Fruit fly (Drosophila melanogaster) whole organism, embryonic: ENCODE data around the gene Esyt2.

Source experiments
- Abd-B ChIP-seq: fragments of 200-800 bp; sonication (Bioruptor generic); optimal IDR thresholded peaks from 2 replicates; lab custom pipeline; 2018; ENCODE audit warnings: missing biosample characterization, mild to moderate bottlenecking, missing genetic modification characterization, moderate library complexity
- Ada2b ChIP-seq: fragments of 200-800 bp; sonication (Bioruptor generic); IDR thresholded peaks from 2 replicates; pipeline ENCODE4 v1.3.6; 2022; ENCODE audit warnings: missing biosample characterization, missing genetic modification characterization
- Aef1 ChIP-seq: fragments of 200-800 bp; sonication (Bioruptor generic); IDR thresholded peaks from 3 replicates; pipeline ENCODE4 v1.3.6; 2022; ENCODE audit warnings: missing biosample characterization, missing genetic modification characterization
- B-H1 ChIP-seq: fragments of 200-800 bp; sonication (Bioruptor generic); IDR thresholded peaks from 3 replicates; pipeline ENCODE4 v1.3.6; 2022; ENCODE audit warnings: missing biosample characterization, missing genetic modification characterization
- CG10959 ChIP-seq: fragments of 200-800 bp; sonication (Bioruptor generic); IDR thresholded peaks from 2 replicates; pipeline ENCODE4 v1.3.6; 2022; ENCODE audit warnings: missing biosample characterization, missing genetic modification characterization
- CG14965 ChIP-seq: fragments of 200-800 bp; sonication (Bioruptor generic); optimal IDR thresholded peaks from 2 replicates; lab custom pipeline; 2016; ENCODE audit warnings: missing biosample characterization, missing genetic modification characterization, borderline replicate concordance
- CG1792 ChIP-seq: fragments of 200-800 bp; sonication (Bioruptor generic); optimal IDR thresholded peaks from 2 replicates; lab custom pipeline; 2016; ENCODE audit warnings: missing biosample characterization, missing genetic modification characterization
- CG18599 ChIP-seq: fragments of 200-800 bp; sonication (Bioruptor generic); optimal IDR thresholded peaks from 3 replicates; lab custom pipeline; 2017; ENCODE audit warnings: missing biosample characterization, missing genetic modification characterization, mild to moderate bottlenecking, moderate library complexity, missing genetic modification reagents
- CG18619 ChIP-seq: fragments of 200-800 bp; sonication (Bioruptor generic); optimal IDR thresholded peaks from 3 replicates; lab custom pipeline; 2017; ENCODE audit warnings: missing biosample characterization, mild to moderate bottlenecking, missing genetic modification characterization
- CG2678 ChIP-seq: fragments of 200-800 bp; sonication (Bioruptor generic); optimal IDR thresholded peaks from 3 replicates; lab custom pipeline; 2019; ENCODE audit warnings: missing biosample characterization, mild to moderate bottlenecking, missing genetic modification characterization, moderate library complexity
- CG34422 ChIP-seq: fragments of 200-800 bp; sonication (Bioruptor generic); IDR thresholded peaks from 3 replicates; pipeline ENCODE4 v1.3.6; 2022; ENCODE audit warnings: missing biosample characterization, missing genetic modification characterization
- CG43689 ChIP-seq: fragments of 200-800 bp; sonication (Bioruptor generic); IDR thresholded peaks from 2 replicates; pipeline ENCODE4 v1.3.6; 2022; ENCODE audit warnings: missing biosample characterization, missing genetic modification characterization
- CG4404 ChIP-seq: fragments of 200-800 bp; sonication (Bioruptor generic); IDR thresholded peaks from 2 replicates; pipeline ENCODE4 v1.3.6; 2022; ENCODE audit warnings: missing biosample characterization, missing genetic modification characterization
- CG4820 ChIP-seq: fragments of 200-800 bp; sonication (Bioruptor generic); optimal IDR thresholded peaks from 3 replicates; lab custom pipeline; 2016; ENCODE audit warnings: missing biosample characterization, missing genetic modification characterization
- CG6765 ChIP-seq: fragments of 200-800 bp; sonication (Bioruptor generic); optimal IDR thresholded peaks from 3 replicates; lab custom pipeline; 2017; ENCODE audit warnings: missing biosample characterization, mild to moderate bottlenecking, missing genetic modification characterization
- CG7963 ChIP-seq: fragments of 200-800 bp; sonication (Bioruptor generic); IDR thresholded peaks from 3 replicates; pipeline ENCODE4 v1.3.6; 2022; ENCODE audit warnings: missing biosample characterization, missing genetic modification characterization; ENCODE audit not compliant: partially characterized antibody
- CG8281 ChIP-seq: fragments of 200-800 bp; sonication (Bioruptor generic); optimal IDR thresholded peaks from 2 replicates; lab custom pipeline; 2018; ENCODE audit warnings: missing biosample characterization, mild to moderate bottlenecking, missing genetic modification characterization, moderate library complexity
- Deaf1 ChIP-seq: fragments of 200-800 bp; optimal IDR thresholded peaks from 3 replicates; lab custom pipeline; 2019; ENCODE audit warnings: missing biosample characterization, mild to moderate bottlenecking, missing genetic modification characterization, moderate library complexity
- Gug ChIP-seq: fragments of 200-800 bp; sonication (Bioruptor generic); IDR thresholded peaks from 4 replicates; pipeline ENCODE4 v1.3.6; 2022; ENCODE audit warnings: missing biosample characterization, missing genetic modification characterization
- HLHmδ ChIP-seq: fragments of 200-800 bp; sonication (Bioruptor generic); optimal IDR thresholded peaks from 2 replicates; lab custom pipeline; 2018; ENCODE audit warnings: missing biosample characterization, mild to moderate bottlenecking, missing genetic modification characterization, moderate library complexity
- HmgZ ChIP-seq: fragments of 200-800 bp; sonication (Bioruptor generic); optimal IDR thresholded peaks from 2 replicates; lab custom pipeline; 2018; ENCODE audit warnings: missing biosample characterization, mild to moderate bottlenecking, missing genetic modification characterization
- Hr78 ChIP-seq, 2 experiments: fragments of 200-800 bp in 1 of 2; fragments of >200 bp in 1 of 2; sonication (Bioruptor generic) in 1 of 2; optimal IDR thresholded peaks; 2 replicates each; lab custom pipeline; 2017 to 2019; ENCODE audit warnings: missing biosample characterization in 2 of 2, missing genetic modification characterization in 2 of 2, mild to moderate bottlenecking in 1 of 2, moderate library complexity in 1 of 2
- Lhr ChIP-seq: fragments of 200-800 bp; sonication (Bioruptor generic); optimal IDR thresholded peaks from 3 replicates; lab custom pipeline; 2017; ENCODE audit warnings: mild to moderate bottlenecking, missing biosample characterization, missing genetic modification reagents, missing genetic modification characterization
- Lim3 ChIP-seq: fragments of 200-800 bp; sonication (Bioruptor generic); IDR thresholded peaks from 2 replicates; pipeline ENCODE4 v1.3.6; 2022; ENCODE audit warnings: missing biosample characterization, missing genetic modification characterization
- NC2β ChIP-seq: fragments of 200-800 bp; sonication (Bioruptor generic); optimal IDR thresholded peaks from 2 replicates; lab custom pipeline; 2016; ENCODE audit warnings: missing biosample characterization, missing genetic modification characterization
- PHDP ChIP-seq: fragments of 200-800 bp; sonication (Bioruptor generic); optimal IDR thresholded peaks from 3 replicates; lab custom pipeline; 2018; ENCODE audit warnings: missing biosample characterization, mild to moderate bottlenecking, missing genetic modification characterization, moderate library complexity
- Poxn ChIP-seq: fragments of 200-800 bp; sonication (Bioruptor generic); IDR thresholded peaks from 2 replicates; pipeline ENCODE4 v1.3.6; 2022; ENCODE audit warnings: missing biosample characterization, missing genetic modification characterization
- Ravus ChIP-seq: fragments of 200-800 bp; sonication (Bioruptor generic); IDR thresholded peaks from 2 replicates; pipeline ENCODE4 v1.3.6; 2022; ENCODE audit warnings: missing biosample characterization, missing genetic modification characterization
- Tbp ChIP-seq: fragments of >200 bp; optimal IDR thresholded peaks from 2 replicates; lab custom pipeline; 2018; ENCODE audit warnings: missing biosample characterization, missing genetic modification characterization
- aop ChIP-seq: fragments of 200-800 bp; sonication (Bioruptor generic); IDR thresholded peaks from 2 replicates; pipeline ENCODE4 v1.3.6; 2022; ENCODE audit warnings: missing biosample characterization, missing genetic modification characterization
- ash1 ChIP-seq: fragments of 200-800 bp; sonication (Bioruptor generic); optimal IDR thresholded peaks from 2 replicates; lab custom pipeline; 2018; ENCODE audit warnings: missing biosample characterization, mild to moderate bottlenecking, missing genetic modification characterization
- bbx ChIP-seq: fragments of 200-800 bp; sonication (Bioruptor generic); IDR thresholded peaks from 2 replicates; pipeline ENCODE4 v1.3.6; 2022; ENCODE audit warnings: missing biosample characterization, missing genetic modification characterization; ENCODE audit not compliant: partially characterized antibody
- cato ChIP-seq: fragments of 200-800 bp; sonication (Bioruptor generic); optimal IDR thresholded peaks from 2 replicates; lab custom pipeline; 2016; ENCODE audit warnings: missing biosample characterization, missing genetic modification characterization, borderline replicate concordance
- gce ChIP-seq: fragments of 200-800 bp; sonication (Bioruptor generic); IDR thresholded peaks from 3 replicates; pipeline ENCODE4 v1.3.6; 2022; ENCODE audit warnings: missing biosample characterization, missing genetic modification characterization
- hkb ChIP-seq, 2 experiments: fragments of 200-800 bp in 1 of 2; fragments of >200 bp in 1 of 2; sonication (Bioruptor generic) in 1 of 2; IDR thresholded peaks in 1 of 2; optimal IDR thresholded peaks in 1 of 2; 2 replicates each; pipeline versions ENCODE4 v1.3.6 to Lab custom; 2017 to 2022; ENCODE audit warnings: missing biosample characterization in 1 of 2, missing genetic modification characterization in 1 of 2
- inv ChIP-seq: fragments of 200-800 bp; sonication (Bioruptor generic); IDR thresholded peaks from 2 replicates; pipeline ENCODE4 v1.3.6; 2022; ENCODE audit warnings: missing biosample characterization, missing genetic modification characterization; ENCODE audit not compliant: partially characterized antibody
- mam ChIP-seq: fragments of 200-800 bp; sonication (Bioruptor generic); optimal IDR thresholded peaks from 3 replicates; lab custom pipeline; 2016; ENCODE audit warnings: missing biosample characterization, missing genetic modification characterization
- otp ChIP-seq: fragments of 200-800 bp; sonication (Bioruptor generic); IDR thresholded peaks from 3 replicates; pipeline ENCODE4, ENCODE4 v1.3.6; 2022; ENCODE audit warnings: missing biosample characterization, missing genetic modification characterization
- pnt ChIP-seq: fragments of 200-800 bp; sonication (Bioruptor generic); optimal IDR thresholded peaks from 3 replicates; lab custom pipeline; 2016; ENCODE audit warnings: missing biosample characterization, missing genetic modification characterization
- psq ChIP-seq: fragments of 200-800 bp; sonication (Bioruptor generic); optimal IDR thresholded peaks from 2 replicates; lab custom pipeline; 2017; ENCODE audit warnings: missing biosample characterization, missing genetic modification characterization
- row ChIP-seq: fragments of 200-800 bp; sonication (Bioruptor generic); IDR thresholded peaks from 3 replicates; pipeline ENCODE4 v1.3.6; 2022; ENCODE audit warnings: missing biosample characterization, missing genetic modification characterization
- sens-2 ChIP-seq: fragments of 200-800 bp; sonication (Bioruptor generic); IDR thresholded peaks from 2 replicates; pipeline ENCODE4 v1.3.6; 2022; ENCODE audit warnings: missing biosample characterization, missing genetic modification characterization
- sim ChIP-seq: fragments of 200-800 bp; sonication (Bioruptor generic); IDR thresholded peaks from 2 replicates; pipeline ENCODE4 v1.3.6; 2022; ENCODE audit warnings: missing biosample characterization, missing genetic modification characterization
- stwl ChIP-seq: fragments of 200-800 bp; sonication (Bioruptor generic); optimal IDR thresholded peaks from 3 replicates; lab custom pipeline; 2018; ENCODE audit warnings: missing biosample characterization, mild to moderate bottlenecking, missing genetic modification characterization, moderate library complexity
- sug ChIP-seq: fragments of 200-800 bp; optimal IDR thresholded peaks from 2 replicates; lab custom pipeline; 2019; ENCODE audit warnings: missing biosample characterization, mild to moderate bottlenecking, missing genetic modification characterization, moderate library complexity
- tna ChIP-seq: fragments of 200-800 bp; sonication (Bioruptor generic); IDR thresholded peaks from 2 replicates; pipeline ENCODE4 v1.3.6; 2022; ENCODE audit warnings: missing biosample characterization, missing genetic modification characterization; ENCODE audit not compliant: partially characterized antibody
- wdn ChIP-seq: fragments of 200-800 bp; sonication (Bioruptor generic); IDR thresholded peaks from 2 replicates; pipeline ENCODE4 v1.3.6; 2022; ENCODE audit warnings: missing biosample characterization, missing genetic modification characterization
- zen2 ChIP-seq: fragments of 200-800 bp; sonication (Bioruptor generic); IDR thresholded peaks from 3 replicates; pipeline ENCODE4 v1.3.6; 2022; ENCODE audit warnings: missing biosample characterization, missing genetic modification characterization; ENCODE audit not compliant: partially characterized antibody

Gene Esyt2

DNA sequence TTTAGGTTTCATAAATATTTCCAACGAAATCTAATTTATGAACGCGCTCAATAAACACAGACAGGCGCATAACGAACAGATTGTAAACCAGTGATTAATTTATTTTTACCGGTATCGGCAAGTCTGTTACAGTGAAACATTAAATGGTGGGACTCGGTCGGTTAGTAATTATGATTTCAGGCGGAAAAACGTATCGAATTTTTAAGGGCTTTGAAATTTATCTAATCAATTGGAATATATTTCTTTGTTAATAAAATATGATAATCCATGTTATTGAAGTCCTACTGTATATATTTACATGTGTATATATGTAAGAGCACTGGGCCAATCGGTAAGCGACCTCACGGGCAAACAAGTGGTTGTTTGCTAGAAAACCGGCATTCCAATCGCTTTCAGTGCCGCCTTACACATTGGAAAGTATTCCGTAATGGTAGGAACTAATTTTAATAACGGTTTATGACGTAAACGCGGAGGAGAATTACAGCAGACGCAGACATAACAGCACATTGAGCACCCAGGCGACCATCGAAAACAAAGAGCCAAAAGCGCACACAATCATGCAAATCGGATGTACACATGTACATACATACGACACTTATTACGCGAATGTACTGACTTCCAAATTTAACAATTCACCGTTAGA, 1.4 kb upstream of the Esyt2 start (continued):
- TF ChIP-seq CG1792 (GFP tag; lab: Kevin White, UChicago) (peak; percentile 72), Tbp (GFP tag; lab: Kevin White, UChicago) (no peak), B-H1 (GFP tag; lab: Robert Waterston, UW) (peak; percentile 94), row (GFP tag; lab: Robert Waterston, UW) (peak; percentile 98), CG6765 (GFP tag; lab: Kevin White, UChicago) (peak; percentile 75), Gug (peak; percentile 95), CG18619 (GFP tag; lab: Kevin White, UChicago) (peak; percentile 91), wdn (GFP tag; lab: Robert Waterston, UW) (peak; percentile 92), otp (GFP tag; lab: Robert Waterston, UW) (peak; percentile 94), stwl (tag; lab: Kevin White, UChicago) (no peak), inv (GFP tag; lab: Robert Waterston, UW) (no peak), CG43689 (GFP tag; lab: Robert Waterston, UW) (peak; percentile 95), CG2678 (tag; lab: Kevin White, UChicago) (peak; percentile 94), CG4820 (GFP tag; lab: Kevin White, UChicago) (peak; percentile 75), tna (no peak)

DNA sequence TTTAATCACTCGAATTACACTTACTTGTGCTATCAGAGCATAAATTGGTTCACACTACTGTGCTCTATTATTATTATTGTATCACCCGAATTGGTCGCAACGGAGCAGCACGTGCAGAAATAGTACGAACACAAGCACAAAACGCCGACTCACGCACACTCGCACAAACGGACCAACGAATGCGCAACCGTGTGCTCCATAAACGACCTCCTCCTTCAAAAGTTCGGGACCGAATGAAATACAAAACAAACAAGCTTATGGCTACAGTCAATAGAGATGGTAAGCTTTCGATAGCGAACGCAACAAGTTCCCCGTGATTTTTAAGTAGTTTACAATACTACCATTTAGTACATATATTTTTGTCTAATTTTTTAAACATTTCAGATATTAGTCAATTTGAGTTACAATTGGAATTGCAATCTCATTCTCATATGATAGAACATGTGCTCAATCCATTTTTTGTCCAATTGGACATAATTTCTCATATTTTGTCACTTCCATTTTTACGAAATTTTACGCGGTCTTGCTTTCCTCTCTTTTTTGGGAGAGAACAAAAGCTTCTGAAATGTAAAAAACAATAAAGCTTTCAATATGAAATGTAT, 742 bp upstream of the Esyt2 start, which contains the start of gene Cftr:
Cftr (minus strand) TSS at position 239 of the 602 bp plus-strand sequence.
- no peak for TF ChIP-seq ash1 (GFP tag; lab: Kevin White, UChicago)
- TF ChIP-seq cato (GFP tag; lab: Kevin White, UChicago): no peak
- no peak; the same call in 2 of the 3 replicates for TF ChIP-seq gce (GFP tag; lab: Robert Waterston, UW)
- peak; percentile 30; the same call in 1 of the 3 replicates for TF ChIP-seq Aef1 (GFP tag; lab: Robert Waterston, UW)
- TF ChIP-seq Ada2b: peak; percentile 49
- TF ChIP-seq Deaf1: peak; percentile 83
- no peak for TF ChIP-seq Hr78 (GFP tag; optimal IDR thresholded peaks at IDR 0.05; lab: Kevin White, UChicago)
- TF ChIP-seq sens-2 (GFP tag; lab: Robert Waterston, UW): peak; percentile 47
- no peak for TF ChIP-seq sim
- TF ChIP-seq CG4404 (GFP tag; lab: Robert Waterston, UW): no peak
- no peak for TF ChIP-seq hkb (optimal IDR thresholded peaks at IDR 0.05; lab: Kevin White, UChicago)
- TF ChIP-seq hkb (GFP tag; IDR thresholded peaks at IDR 0.05; lab: Robert Waterston, UW): peak; percentile 65
- TF ChIP-seq CG34422: peak; percentile 93
- peak; percentile 41 for TF ChIP-seq NC2β (GFP tag; lab: Kevin White, UChicago)
- TF ChIP-seq CG18599 (GFP tag; lab: Kevin White, UChicago): peak; percentile 73
- TF ChIP-seq Poxn: no peak
- peak; percentile 15 for TF ChIP-seq PHDP (tag; lab: Kevin White, UChicago)
- peak; percentile 57 for TF ChIP-seq sug (tag; lab: Kevin White, UChicago)
- no peak for TF ChIP-seq Abd-B
- no peak for TF ChIP-seq Ravus
- TF ChIP-seq psq (GFP tag; lab: Kevin White, UChicago): no peak
- TF ChIP-seq HmgZ (tag; lab: Kevin White, UChicago): peak; percentile 79
- TF ChIP-seq Lhr (GFP tag; lab: Kevin White, UChicago): no peak
- no peak for TF ChIP-seq Lim3 (GFP tag; lab: Robert Waterston, UW)
- TF ChIP-seq aop (GFP tag; lab: Robert Waterston, UW): no peak
- TF ChIP-seq CG14965 (GFP tag; lab: Kevin White, UChicago): no peak
- TF ChIP-seq zen2 (GFP tag; lab: Robert Waterston, UW): peak; percentile 24; the same call in 1 of the 3 replicates
- peak; percentile 74; the same call in 1 of the 2 replicates for TF ChIP-seq bbx
- peak; percentile 9 for TF ChIP-seq HLHmδ (GFP tag; lab: Kevin White, UChicago)
- TF ChIP-seq pnt (GFP tag; lab: Kevin White, UChicago): peak; percentile 14
- TF ChIP-seq CG10959 (GFP tag; lab: Robert Waterston, UW): no peak
- TF ChIP-seq CG8281 (tag; lab: Kevin White, UChicago): no peak
- peak; percentile 60 for TF ChIP-seq mam (GFP tag; lab: Kevin White, UChicago)
- TF ChIP-seq CG7963 (GFP tag; lab: Robert Waterston, UW): no peak
